Fruit fly (Drosophila melanogaster): ENCODE data around the gene CG7017.

CG7017 gene

DNA sequence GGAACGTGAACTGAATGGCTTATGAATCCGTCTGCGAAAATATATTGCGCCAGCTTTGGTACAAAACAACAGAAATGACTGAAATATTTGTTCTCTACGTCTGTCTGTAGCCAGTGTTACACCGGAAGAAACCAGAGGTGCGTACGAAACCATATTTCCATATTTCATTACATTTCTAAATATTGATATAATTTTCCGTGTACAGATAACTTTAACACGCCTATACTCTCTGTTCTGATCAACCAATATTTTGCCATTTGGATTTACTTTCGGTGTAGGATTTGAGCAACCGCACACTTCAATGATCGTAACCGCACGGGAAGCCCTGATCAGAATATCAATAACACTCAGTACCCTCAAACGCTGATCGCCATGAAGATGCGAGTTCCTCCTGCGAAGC, 17.2 kb downstream of the CG7017 start (continued):
- TF ChIP-seq pan (optimal IDR thresholded peaks at IDR 0.05) (no peak), pan (GFP tag; optimal IDR thresholded peaks at IDR 0.05 in 1 of 2, IDR thresholded peaks at IDR 0.05 in 1 of 2) (peak in 1 of 2 experiments; percentile 60), Meics (GFP tag; optimal IDR thresholded peaks at IDR 0.05) (peak; percentile 53), sim (GFP tag; IDR thresholded peaks at IDR 0.05) (no peak), Hmx (GFP tag; optimal IDR thresholded peaks at IDR 0.05) (no peak), CG31441 (GFP tag; IDR thresholded peaks at IDR 0.05) (no peak), Scr (GFP tag; IDR thresholded peaks at IDR 0.05; ENCODE audit: partially characterized antibody) (no peak), Poxn (GFP tag; IDR thresholded peaks at IDR 0.05) (no peak), Gug (GFP tag; IDR thresholded peaks at IDR 0.05) (peak; percentile 16; the same call in 1 of the 4 replicates), stc (GFP tag; IDR thresholded peaks at IDR 0.05) (no peak), NFAT (GFP tag; IDR thresholded peaks at IDR 0.05) (0 out of 2 replicates have a peak, but pooled peaks have one; percentile 8), Sox100B (GFP tag; optimal IDR thresholded peaks at IDR 0.05) (no peak), sisA (GFP tag; IDR thresholded peaks at IDR 0.05) (0 out of 2 replicates have a peak, but pooled peaks have one; percentile 9), CG14050 (GFP tag; IDR thresholded peaks at IDR 0.05) (peak; percentile 29; the same call in 1 of the 3 replicates), CG10979 (tag; optimal IDR thresholded peaks at IDR 0.05) (peak; percentile 51), gem (tag; optimal IDR thresholded peaks at IDR 0.05) (peak; percentile 62), CG13624 (GFP tag; optimal IDR thresholded peaks at IDR 0.05) (peak; percentile 11), CG2116 (GFP tag; optimal IDR thresholded peaks at IDR 0.05) (no peak), slbo (GFP tag; IDR thresholded peaks at IDR 0.05) (peak; percentile 74), fd102C (GFP tag; optimal IDR thresholded peaks at IDR 0.05) (no peak), Vsx1 (GFP tag; optimal IDR thresholded peaks at IDR 0.05) (peak; percentile 10), pnt (GFP tag; optimal IDR thresholded peaks at IDR 0.05) (peak; percentile 21), Dad (GFP tag; optimal IDR thresholded peaks at IDR 0.05) (peak; percentile 35), Dbx (GFP tag; IDR thresholded peaks at IDR 0.05) (peak; percentile 46; the same call in 1 of the 3 replicates), HHEX (GFP tag; optimal IDR thresholded peaks at IDR 0.05) (peak; percentile 36), CG1024 (GFP tag; IDR thresholded peaks at IDR 0.05) (no peak), CG17829 (tag; optimal IDR thresholded peaks at IDR 0.05) (peak; percentile 3), CG4820 (GFP tag; optimal IDR thresholded peaks at IDR 0.05) (peak; percentile 8), CG15479 (GFP tag; optimal IDR thresholded peaks at IDR 0.05) (no peak), ind (GFP tag; optimal IDR thresholded peaks at IDR 0.05) (peak; percentile 47), toy (GFP tag; IDR thresholded peaks at IDR 0.05) (no peak), Oli (tag; optimal IDR thresholded peaks at IDR 0.05) (peak; percentile 55), H15 (GFP tag; IDR thresholded peaks at IDR 0.05) (0 out of 3 replicates have a peak, but pooled peaks have one; percentile 38), org-1 (GFP tag; optimal IDR thresholded peaks at IDR 0.05) (peak; percentile 6), Dip2 (GFP tag; IDR thresholded peaks at IDR 0.05) (no peak), lbe (GFP tag; optimal IDR thresholded peaks at IDR 0.05) (peak; percentile 48), gsb (GFP tag; IDR thresholded peaks at IDR 0.05) (0 out of 2 replicates have a peak, but pooled peaks have one; percentile 35), Fer1 (GFP tag; optimal IDR thresholded peaks at IDR 0.05) (peak; percentile 47), CG30431 (GFP tag; optimal IDR thresholded peaks at IDR 0.05) (peak; percentile 7), hkb (optimal IDR thresholded peaks at IDR 0.05) (no peak), hkb (GFP tag; IDR thresholded peaks at IDR 0.05) (no peak), tin (GFP tag; optimal IDR thresholded peaks at IDR 0.05) (peak; percentile 31), CG17385 (GFP tag; optimal IDR thresholded peaks at IDR 0.05) (no peak), mam (GFP tag; optimal IDR thresholded peaks at IDR 0.05) (peak; percentile 39)

DNA sequence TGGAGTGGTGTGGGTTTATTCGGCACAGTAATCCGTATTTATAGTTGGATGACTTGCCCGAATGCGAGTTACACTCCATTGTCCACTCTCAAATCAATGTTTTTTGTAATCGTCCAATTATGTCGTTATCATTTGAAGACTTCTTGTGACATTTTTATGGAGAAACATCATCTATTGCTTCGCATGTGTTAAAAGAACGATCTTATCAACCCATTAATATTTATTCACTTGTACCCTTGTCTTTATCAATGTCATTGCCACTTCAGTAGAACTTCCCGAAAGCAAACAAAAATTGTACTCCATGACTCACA, 18.2 kb downstream of the CG7017 start:
- TF ChIP-seq CG3995 (GFP tag; optimal IDR thresholded peaks at IDR 0.05) (no peak), Ssrp (tag; optimal IDR thresholded peaks at IDR 0.05) (no peak), Chrac-16 (GFP tag; optimal IDR thresholded peaks at IDR 0.05) (no peak), CG8359 (GFP tag; optimal IDR thresholded peaks at IDR 0.05; ENCODE audit: borderline replicate concordance) (no peak), Hmr (GFP tag; optimal IDR thresholded peaks at IDR 0.05) (no peak), CG34376 (GFP tag; optimal IDR thresholded peaks at IDR 0.05) (peak; percentile 90), gro (GFP tag; optimal IDR thresholded peaks at IDR 0.05) (peak; percentile 7), CG34422 (GFP tag; IDR thresholded peaks at IDR 0.05) (no peak), CG4730 (GFP tag; IDR thresholded peaks at IDR 0.05) (no peak), CG3847 (GFP tag; IDR thresholded peaks at IDR 0.05) (no peak), grn (GFP tag; optimal IDR thresholded peaks at IDR 0.05) (peak; percentile 73), toy (GFP tag; IDR thresholded peaks at IDR 0.05) (no peak)

All from whole organism, embryonic.